Worm (Caenorhabditis elegans) whole organism, late embryonic: Measurements from ENCODE around the gene F40E12.1.

ENCODE experiments used
- nfya-1 ChIP-seq: sonication (generic microtip); optimal IDR thresholded peaks from 2 replicates; lab custom pipeline; 2017; ENCODE audit warnings: missing genetic modification characterization, mild to moderate bottlenecking, missing compliant biosample characterization, antibody characterized with exemption, moderate library complexity
- unc-55 ChIP-seq: sonication (generic microtip); optimal IDR thresholded peaks from 2 replicates; lab custom pipeline; 2017; ENCODE audit warnings: missing biosample characterization, missing genetic modification reagents, missing genetic modification characterization

Gene F40E12.1

ce11 chrII:3665181-3665580 is 47.6 kb downstream of the F40E12.1 start:
- no peak for TF ChIP-seq unc-55 (GFP tag; lab: Kevin White, UChicago)
- TF ChIP-seq nfya-1 (tag; lab: Kevin White, UChicago), result peak; percentile 64
